Worm (Caenorhabditis elegans) whole organism, L4 larva: ENCODE measurements around the gene ZC513.14.

Experiments used
- F10B5.3 ChIP-seq: sonication (generic microtip); optimal IDR thresholded peaks from 2 replicates; lab custom pipeline; 2016; ENCODE audit warnings: mild to moderate bottlenecking, missing genetic modification characterization, missing compliant biosample characterization
- F26F4.8 ChIP-seq: fragments of 200-800 bp; sonication (Bioruptor generic); conservative IDR thresholded peaks from 2 replicates; pipeline ENCODE4 v1.3.6; 2022; ENCODE audit warnings: missing genetic modification characterization, missing compliant biosample characterization
- F44E2.7 ChIP-seq: fragments of 200-800 bp; sonication (Bioruptor generic); IDR thresholded peaks from 2 replicates; pipeline ENCODE4 v2.1.2; 2022; ENCODE audit warnings: missing genetic modification characterization, missing compliant biosample characterization
- R02D3.7 ChIP-seq: fragments of 150-350 bp; sonication (generic microtip); optimal IDR thresholded peaks from 3 replicates; lab custom pipeline; 2014; ENCODE audit warnings: missing biosample characterization, missing genetic modification characterization
- T20F7.1 ChIP-seq: fragments of 200-800 bp; sonication (Bioruptor generic); optimal IDR thresholded peaks from 2 replicates; lab custom pipeline; 2018; ENCODE audit warnings: mild to moderate bottlenecking, missing genetic modification characterization, missing compliant biosample characterization
- T26A8.4 ChIP-seq: fragments of 200-800 bp; sonication (Bioruptor generic); IDR thresholded peaks from 2 replicates; pipeline ENCODE4 v1.3.6; 2022; ENCODE audit warnings: missing genetic modification characterization, missing compliant biosample characterization
- Y48G9A.11 ChIP-seq: fragments of 200-800 bp; sonication (Bioruptor generic); IDR thresholded peaks from 2 replicates; pipeline ENCODE4 v1.3.6; 2022; ENCODE audit warnings: missing genetic modification reagents, missing genetic modification characterization, missing compliant biosample characterization
- ZK546.5 ChIP-seq, 2 experiments: sonication (generic microtip); optimal IDR thresholded peaks; 2 replicates each; lab custom pipeline; 2017; ENCODE audit warnings: missing biosample characterization in 2 of 2, missing genetic modification characterization in 2 of 2
- ama-1 ChIP-seq: fragments of 150-350 bp; optimal IDR thresholded peaks from 2 replicates; lab custom pipeline; 2014; ENCODE audit warnings: inconsistent platforms, mixed read lengths
- attf-4 ChIP-seq: sonication (generic microtip); optimal IDR thresholded peaks from 3 replicates; lab custom pipeline; 2017; ENCODE audit warnings: missing biosample characterization, missing genetic modification characterization
- ceh-20 ChIP-seq: fragments of 200-800 bp; sonication (Bioruptor generic); IDR thresholded peaks from 2 replicates; pipeline ENCODE4 v1.3.6; 2022; ENCODE audit warnings: missing genetic modification reagents, missing genetic modification characterization, missing compliant biosample characterization
- ces-1 ChIP-seq: fragments of 150-350 bp; sonication (generic microtip); optimal IDR thresholded peaks from 4 replicates; lab custom pipeline; 2014; ENCODE audit warnings: missing biosample characterization, missing genetic modification reagents, missing genetic modification characterization
- cey-2 ChIP-seq: sonication (generic microtip); optimal IDR thresholded peaks from 3 replicates; lab custom pipeline; 2017; ENCODE audit warnings: missing genetic modification characterization, mild to moderate bottlenecking, missing compliant biosample characterization, antibody characterized with exemption, borderline replicate concordance; ENCODE audit not compliant: insufficient read depth
- daf-12 ChIP-seq: fragments of 150-350 bp; optimal IDR thresholded peaks from 2 replicates; lab custom pipeline; 2014; ENCODE audit warnings: missing biosample characterization, missing genetic modification reagents, missing genetic modification characterization
- daf-8 ChIP-seq: fragments of 200-800 bp; sonication (Bioruptor generic); IDR thresholded peaks from 2 replicates; pipeline ENCODE4 v1.3.6; 2022; ENCODE audit warnings: missing genetic modification characterization, missing compliant biosample characterization
- dmd-8 ChIP-seq: fragments of 200-800 bp; sonication (Bioruptor generic); IDR thresholded peaks from 2 replicates; pipeline ENCODE4 v1.3.6; 2022; ENCODE audit warnings: missing genetic modification characterization, missing compliant biosample characterization
- dpl-1 ChIP-seq: fragments of 150-350 bp; optimal IDR thresholded peaks from 2 replicates; lab custom pipeline; 2014; ENCODE audit warnings: missing biosample characterization, missing genetic modification reagents, missing genetic modification characterization
- egl-27 ChIP-seq: sonication (generic microtip); optimal IDR thresholded peaks from 3 replicates; lab custom pipeline; 2017; ENCODE audit warnings: missing biosample characterization, missing genetic modification reagents, missing genetic modification characterization
- egl-43 ChIP-seq: fragments of 200-800 bp; sonication (Bioruptor generic); IDR thresholded peaks from 2 replicates; pipeline ENCODE4 v1.3.6; 2022; ENCODE audit warnings: missing genetic modification reagents, missing genetic modification characterization, missing compliant biosample characterization
- fkh-10 ChIP-seq: fragments of 150-350 bp; optimal IDR thresholded peaks from 2 replicates; lab custom pipeline; 2014; ENCODE audit warnings: missing biosample characterization, missing genetic modification reagents, missing genetic modification characterization
- fos-1 ChIP-seq: fragments of 150-350 bp; optimal IDR thresholded peaks from 2 replicates; lab custom pipeline; 2014; ENCODE audit warnings: missing biosample characterization, missing genetic modification characterization
- gei-8 ChIP-seq: fragments of 200-800 bp; sonication (Bioruptor generic); optimal IDR thresholded peaks from 2 replicates; lab custom pipeline; 2018; ENCODE audit warnings: mild to moderate bottlenecking, missing genetic modification characterization, missing compliant biosample characterization
- hlh-11 ChIP-seq: fragments of 200-800 bp; sonication (Bioruptor generic); optimal IDR thresholded peaks from 2 replicates; lab custom pipeline; 2018; ENCODE audit warnings: mild to moderate bottlenecking, missing genetic modification characterization, missing compliant biosample characterization
- hlh-30 ChIP-seq: sonication (generic microtip); optimal IDR thresholded peaks from 2 replicates; lab custom pipeline; 2017; ENCODE audit warnings: antibody characterized with exemption, mild to moderate bottlenecking, missing genetic modification characterization, missing compliant biosample characterization; ENCODE audit not compliant: insufficient read depth
- jun-1 ChIP-seq: fragments of 150-350 bp; optimal IDR thresholded peaks from 2 replicates; lab custom pipeline; 2014; ENCODE audit warnings: missing biosample characterization, missing genetic modification reagents, missing genetic modification characterization
- lin-13 ChIP-seq: fragments of 150-350 bp; optimal IDR thresholded peaks from 2 replicates; lab custom pipeline; 2014; ENCODE audit warnings: missing biosample characterization, missing genetic modification reagents, missing genetic modification characterization
- madf-5 ChIP-seq, 2 experiments: fragments of 200-800 bp; sonication (Bioruptor generic); IDR thresholded peaks; 2 replicates each; pipeline ENCODE4 v1.3.6; 2022; ENCODE audit warnings: missing compliant biosample characterization in 2 of 2, missing genetic modification characterization in 2 of 2
- madf-9 ChIP-seq: fragments of 200-800 bp; sonication (Bioruptor generic); conservative IDR thresholded peaks from 2 replicates; pipeline ENCODE4 v1.3.6; 2022; ENCODE audit warnings: missing genetic modification reagents, missing genetic modification characterization, missing compliant biosample characterization
- mdl-1 ChIP-seq, 2 experiments: fragments of 150-350 bp in 1 of 2; sonication (generic microtip) in 1 of 2; optimal IDR thresholded peaks; 2 replicates each; lab custom pipeline; 2014 to 2017; ENCODE audit warnings: missing biosample characterization in 2 of 2, missing genetic modification characterization in 2 of 2
- mxl-3 ChIP-seq: fragments of 200-800 bp; sonication (Bioruptor generic); optimal IDR thresholded peaks from 2 replicates; lab custom pipeline; 2018; ENCODE audit warnings: mild to moderate bottlenecking, missing genetic modification characterization, missing compliant biosample characterization
- nhr-102 ChIP-seq: sonication (generic microtip); optimal IDR thresholded peaks from 2 replicates; lab custom pipeline; 2016; ENCODE audit warnings: mild to moderate bottlenecking, missing genetic modification characterization, moderate library complexity, missing compliant biosample characterization
- nhr-11 ChIP-seq: fragments of 150-350 bp; optimal IDR thresholded peaks from 2 replicates; lab custom pipeline; 2014; ENCODE audit warnings: missing biosample characterization, missing genetic modification characterization
- nhr-41 ChIP-seq: fragments of 200-800 bp; sonication (Bioruptor generic); IDR thresholded peaks from 2 replicates; pipeline ENCODE4 v1.3.6; 2022; ENCODE audit warnings: missing genetic modification reagents, missing genetic modification characterization, missing compliant biosample characterization
- nhr-42 ChIP-seq: fragments of 200-800 bp; sonication (Bioruptor generic); IDR thresholded peaks from 2 replicates; pipeline ENCODE4 v1.3.6; 2022; ENCODE audit warnings: missing genetic modification characterization, missing compliant biosample characterization
- nhr-48 ChIP-seq: sonication (generic microtip); optimal IDR thresholded peaks from 2 replicates; lab custom pipeline; 2016; ENCODE audit warnings: mild to moderate bottlenecking, missing genetic modification characterization, missing compliant biosample characterization
- nhr-76 ChIP-seq: fragments of 150-350 bp; optimal IDR thresholded peaks from 2 replicates; lab custom pipeline; 2014; ENCODE audit warnings: missing biosample characterization, missing genetic modification characterization
- pha-4 ChIP-seq, 2 experiments: fragments of 150-350 bp in 1 of 2; fragments of 200-800 bp in 1 of 2; sonication (Bioruptor generic) in 1 of 2; IDR thresholded peaks in 1 of 2; optimal IDR thresholded peaks in 1 of 2; 2 replicates each; pipeline versions ENCODE4 v1.3.6 to Lab custom; 2014 to 2022; ENCODE audit warnings: missing genetic modification characterization in 2 of 2, missing genetic modification reagents in 2 of 2, missing biosample characterization in 1 of 2, missing compliant biosample characterization in 1 of 2
- php-3 ChIP-seq: fragments of 200-800 bp; sonication (Bioruptor generic); IDR thresholded peaks from 2 replicates; pipeline ENCODE4 v1.3.6; 2022; ENCODE audit warnings: missing genetic modification reagents, missing genetic modification characterization, missing compliant biosample characterization
- pqm-1 ChIP-seq: sonication (generic microtip); optimal IDR thresholded peaks from 2 replicates; lab custom pipeline; 2017; ENCODE audit warnings: missing biosample characterization, missing genetic modification characterization
- saeg-2 ChIP-seq: fragments of 200-800 bp; sonication (Bioruptor generic); IDR thresholded peaks from 2 replicates; pipeline ENCODE4 v1.3.6; 2022; ENCODE audit warnings: missing genetic modification reagents, missing genetic modification characterization, missing compliant biosample characterization
- snpc-4 ChIP-seq: fragments of 150-350 bp; optimal IDR thresholded peaks from 2 replicates; lab custom pipeline; 2014; ENCODE audit warnings: missing biosample characterization, missing genetic modification characterization
- spr-1 ChIP-seq: sonication (generic microtip); optimal IDR thresholded peaks from 2 replicates; lab custom pipeline; 2016; ENCODE audit warnings: mild to moderate bottlenecking, missing genetic modification characterization, missing compliant biosample characterization
- spr-3 ChIP-seq: fragments of 200-800 bp; sonication (Bioruptor generic); optimal IDR thresholded peaks from 2 replicates; lab custom pipeline; 2018; ENCODE audit warnings: mild to moderate bottlenecking, missing genetic modification characterization, missing compliant biosample characterization
- tag-97 ChIP-seq: fragments of 200-800 bp; sonication (Bioruptor generic); IDR thresholded peaks from 2 replicates; pipeline ENCODE4 v1.3.6; 2022; ENCODE audit warnings: missing genetic modification characterization, missing compliant biosample characterization
- unc-130 ChIP-seq: sonication (generic microtip); optimal IDR thresholded peaks from 2 replicates; lab custom pipeline; 2016; ENCODE audit warnings: missing genetic modification reagents, missing genetic modification characterization, missing compliant biosample characterization
- unc-62 ChIP-seq, 3 experiments: fragments of 150-350 bp in 1 of 3; sonication (generic microtip); optimal IDR thresholded peaks in 2 of 3; peaks in 1 of 3; 1 replicate in 1 of 3; 2 replicates in 2 of 3; lab custom pipeline; 2014 to 2017; ENCODE audit warnings: missing biosample characterization in 3 of 3, missing genetic modification characterization in 3 of 3, missing genetic modification reagents in 3 of 3, missing genotype in 1 of 3
- zag-1 ChIP-seq: fragments of 150-350 bp; optimal IDR thresholded peaks from 2 replicates; lab custom pipeline; 2014; ENCODE audit warnings: missing biosample characterization, missing genetic modification characterization
- zfp-2 ChIP-seq: sonication (generic microtip); optimal IDR thresholded peaks from 2 replicates; lab custom pipeline; 2016; ENCODE audit warnings: mild to moderate bottlenecking, missing genetic modification characterization, missing compliant biosample characterization
- zip-11 ChIP-seq: fragments of 200-800 bp; sonication (Bioruptor generic); IDR thresholded peaks from 2 replicates; pipeline ENCODE4 v1.3.6; 2022; ENCODE audit warnings: missing genetic modification characterization, missing compliant biosample characterization
- zip-2 ChIP-seq: fragments of 150-350 bp; optimal IDR thresholded peaks from 2 replicates; lab custom pipeline; 2014; ENCODE audit warnings: missing biosample characterization, missing genetic modification characterization
- ztf-11 ChIP-seq: fragments of 150-350 bp; optimal IDR thresholded peaks from 2 replicates; lab custom pipeline; 2014; ENCODE audit warnings: missing biosample characterization, missing genetic modification characterization
- ztf-7 ChIP-seq: fragments of 150-350 bp; optimal IDR thresholded peaks from 2 replicates; lab custom pipeline; 2014; ENCODE audit warnings: missing biosample characterization, missing genetic modification characterization

Gene ZC513.14

DNA sequence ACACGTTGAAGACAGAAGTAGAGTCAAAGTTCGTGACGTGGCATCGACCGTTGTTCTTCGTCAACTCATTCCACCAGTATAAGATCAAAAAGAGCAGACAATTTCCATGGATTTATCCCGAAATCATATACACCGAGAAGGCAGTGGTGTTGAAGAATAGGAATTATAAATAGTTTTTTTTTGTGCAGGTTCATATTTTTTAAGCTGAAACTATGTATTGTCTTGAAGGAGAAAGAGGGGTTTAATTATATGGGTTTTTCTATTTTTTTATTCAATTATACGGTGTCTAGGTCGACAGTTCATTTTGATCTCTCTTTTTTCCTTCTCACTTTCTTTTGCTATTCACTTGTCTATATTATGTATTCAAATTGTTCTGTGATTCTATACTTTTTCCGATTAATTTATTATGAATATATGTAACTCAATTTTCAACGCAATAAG, 3.3 kb upstream of the ZC513.14 start (continued):
- no peak for TF ChIP-seq snpc-4 (tag; lab: Kevin White, UChicago)
- TF ChIP-seq zag-1 (tag; lab: Kevin White, UChicago): no peak
- no peak for TF ChIP-seq daf-8 (GFP tag; lab: Robert Waterston, UW)
- TF ChIP-seq pqm-1: no peak
- TF ChIP-seq zip-11: no peak
- TF ChIP-seq attf-4 (tag; lab: Kevin White, UChicago): peak; percentile 30
- no peak for TF ChIP-seq nhr-11 (tag; lab: Kevin White, UChicago)
- TF ChIP-seq ZK546.5 (tag; optimal IDR thresholded peaks at IDR 0.05; lab: Kevin White, UChicago): no peak
- TF ChIP-seq F26F4.8 (GFP tag; lab: Robert Waterston, UW): no peak
- TF ChIP-seq nhr-102 (tag; lab: Kevin White, UChicago): peak; percentile 44
- TF ChIP-seq unc-130: no peak
- 0 out of 2 replicates have a peak, but pooled peaks have one; percentile 9 for TF ChIP-seq pha-4 (GFP tag; IDR thresholded peaks at IDR 0.05; lab: Robert Waterston, UW)
- TF ChIP-seq pha-4 (tag; optimal IDR thresholded peaks at IDR 0.05; lab: Kevin White, UChicago): no peak
- TF ChIP-seq fkh-10: no peak
- no peak for TF ChIP-seq T20F7.1 (GFP tag; lab: Kevin White, UChicago)
- no peak for TF ChIP-seq daf-12
- TF ChIP-seq fos-1: no peak
- no peak for TF ChIP-seq zip-2
- no peak for TF ChIP-seq nhr-48
- TF ChIP-seq nhr-76 (tag; lab: Kevin White, UChicago): no peak
- no peak for TF ChIP-seq zfp-2 (tag; lab: Kevin White, UChicago)
- TF ChIP-seq dmd-8 (GFP tag; lab: Robert Waterston, UW): no peak
- no peak for TF ChIP-seq ces-1 (GFP tag; lab: Kevin White, UChicago)
- TF ChIP-seq lin-13 (GFP tag; lab: Kevin White, UChicago): no peak
- TF ChIP-seq jun-1 (tag; lab: Kevin White, UChicago): no peak
- TF ChIP-seq saeg-2: no peak
- TF ChIP-seq F44E2.7: no peak
- TF ChIP-seq F10B5.3 (tag; lab: Kevin White, UChicago): no peak
- TF ChIP-seq R02D3.7 (tag; lab: Kevin White, UChicago): no peak
- no peak for TF ChIP-seq ama-1 (lab: Kevin White, UChicago)
- no peak for TF ChIP-seq spr-3 (GFP tag; lab: Kevin White, UChicago)
- TF ChIP-seq ceh-20 (GFP tag; lab: Robert Waterston, UW): no peak
- no peak for TF ChIP-seq nhr-42 (GFP tag; lab: Robert Waterston, UW)
- TF ChIP-seq nhr-41 (GFP tag; lab: Robert Waterston, UW): no peak
- TF ChIP-seq Y48G9A.11 (GFP tag; lab: Robert Waterston, UW): no peak
- no peak for TF ChIP-seq mdl-1 (tag; optimal IDR thresholded peaks at IDR 0.05; lab: Kevin White, UChicago)
- no peak for TF ChIP-seq cey-2
- TF ChIP-seq T26A8.4 (GFP tag; lab: Robert Waterston, UW): peak; percentile 57; the same call in 1 of the 2 replicates
- TF ChIP-seq mxl-3 (GFP tag; lab: Kevin White, UChicago): no peak
- TF ChIP-seq ztf-11 (tag; lab: Kevin White, UChicago): no peak
- TF ChIP-seq spr-1: peak; percentile 61
- TF ChIP-seq unc-62 (GFP tag; optimal IDR thresholded peaks at IDR 0.05 in 1 of 2; lab: Kevin White, UChicago): no peak
- TF ChIP-seq unc-62 (tag; optimal IDR thresholded peaks at IDR 0.05; lab: Kevin White, UChicago): no peak
- TF ChIP-seq egl-27 (tag; lab: Kevin White, UChicago): no peak
- TF ChIP-seq ztf-7 (tag; lab: Kevin White, UChicago): no peak
- TF ChIP-seq php-3 (GFP tag; lab: Robert Waterston, UW): no peak
- no peak for TF ChIP-seq dpl-1 (GFP tag; lab: Kevin White, UChicago)
- TF ChIP-seq madf-9 (GFP tag; lab: Robert Waterston, UW): no peak
- peak; percentile 15 for TF ChIP-seq hlh-11 (tag; lab: Kevin White, UChicago)
- TF ChIP-seq gei-8 (GFP tag; lab: Kevin White, UChicago): no peak
- no peak for TF ChIP-seq madf-5 (GFP tag; IDR thresholded peaks at IDR 0.05; lab: Robert Waterston, UW)
- TF ChIP-seq hlh-30: no peak
- TF ChIP-seq egl-43 (GFP tag; lab: Robert Waterston, UW): no peak
- no peak for TF ChIP-seq tag-97 (GFP tag; lab: Robert Waterston, UW)
